Worm (Caenorhabditis elegans) whole organism, late embryonic: Measurements from ENCODE around the gene Y19D2B.1.

Experiments used
- C08G9.2 ChIP-seq: sonication (generic microtip); optimal IDR thresholded peaks from 2 replicates; lab custom pipeline; 2016; ENCODE audit warnings: mild to moderate bottlenecking, missing genetic modification characterization, moderate library complexity, missing compliant biosample characterization
- F13H6.1 ChIP-seq: sonication (generic microtip); optimal IDR thresholded peaks from 2 replicates; lab custom pipeline; 2016; ENCODE audit warnings: missing genetic modification characterization, missing compliant biosample characterization
- ceh-18 ChIP-seq: sonication (generic microtip); optimal IDR thresholded peaks from 2 replicates; lab custom pipeline; 2016; ENCODE audit warnings: missing genetic modification characterization, missing compliant biosample characterization
- unc-55 ChIP-seq: sonication (generic microtip); optimal IDR thresholded peaks from 2 replicates; lab custom pipeline; 2017; ENCODE audit warnings: missing biosample characterization, missing genetic modification reagents, missing genetic modification characterization

The Y19D2B.1 gene

ce11 chrII:10873631-10874030 lies 49.1 kb downstream of the Y19D2B.1 start, which contains the start of gene orc-2:
TSS of gene orc-2 (plus strand) at chrII:10873931.
- TF ChIP-seq ceh-18 (tag; lab: Kevin White, UChicago) = no peak
- TF ChIP-seq unc-55 (GFP tag; lab: Kevin White, UChicago) = no peak
- no peak for TF ChIP-seq C08G9.2 (tag; lab: Kevin White, UChicago)
- TF ChIP-seq F13H6.1 = no peak
